Worm (Caenorhabditis elegans) whole organism, L3 larva: ENCODE results near the gene tbc-3.

Experiments used
- R02D3.7 ChIP-seq: fragments of 150-350 bp; optimal IDR thresholded peaks from 2 replicates; lab custom pipeline; 2014; ENCODE audit warnings: missing biosample characterization, missing genetic modification characterization
- ama-1 ChIP-seq: fragments of 150-350 bp; optimal IDR thresholded peaks from 2 replicates; lab custom pipeline; 2018
- ceh-82 ChIP-seq: fragments of 150-350 bp; optimal IDR thresholded peaks from 2 replicates; lab custom pipeline; 2014; ENCODE audit warnings: missing biosample characterization, missing genetic modification characterization
- elt-1 ChIP-seq: fragments of 150-350 bp; optimal IDR thresholded peaks from 2 replicates; lab custom pipeline; 2014; ENCODE audit warnings: missing biosample characterization, missing genetic modification characterization
- fkh-10 ChIP-seq: sonication (generic microtip); optimal IDR thresholded peaks from 2 replicates; lab custom pipeline; 2017; ENCODE audit warnings: missing biosample characterization, missing genetic modification reagents, missing genetic modification characterization
- mdl-1 ChIP-seq: fragments of 150-350 bp; optimal IDR thresholded peaks from 2 replicates; lab custom pipeline; 2014; ENCODE audit warnings: missing biosample characterization, missing genetic modification characterization
- nhr-23 ChIP-seq: fragments of 150-350 bp; optimal IDR thresholded peaks from 2 replicates; lab custom pipeline; 2014; ENCODE audit warnings: missing biosample characterization, missing genetic modification reagents, missing genetic modification characterization
- pha-4 ChIP-seq: fragments of 150-350 bp; optimal IDR thresholded peaks from 2 replicates; lab custom pipeline; 2014; ENCODE audit warnings: missing biosample characterization, missing genetic modification reagents, missing genetic modification characterization
- pqm-1 ChIP-seq: fragments of 150-350 bp; optimal IDR thresholded peaks from 2 replicates; lab custom pipeline; 2017; ENCODE audit warnings: missing biosample characterization, missing genetic modification characterization, inconsistent platforms
- unc-62 ChIP-seq: fragments of 150-350 bp; sonication (generic microtip); optimal IDR thresholded peaks from 4 replicates; lab custom pipeline; 2014; ENCODE audit warnings: missing biosample characterization, missing genetic modification reagents, missing genetic modification characterization
- zag-1 ChIP-seq: fragments of 150-350 bp; optimal IDR thresholded peaks from 2 replicates; lab custom pipeline; 2014; ENCODE audit warnings: missing biosample characterization, missing genetic modification characterization

DNA sequence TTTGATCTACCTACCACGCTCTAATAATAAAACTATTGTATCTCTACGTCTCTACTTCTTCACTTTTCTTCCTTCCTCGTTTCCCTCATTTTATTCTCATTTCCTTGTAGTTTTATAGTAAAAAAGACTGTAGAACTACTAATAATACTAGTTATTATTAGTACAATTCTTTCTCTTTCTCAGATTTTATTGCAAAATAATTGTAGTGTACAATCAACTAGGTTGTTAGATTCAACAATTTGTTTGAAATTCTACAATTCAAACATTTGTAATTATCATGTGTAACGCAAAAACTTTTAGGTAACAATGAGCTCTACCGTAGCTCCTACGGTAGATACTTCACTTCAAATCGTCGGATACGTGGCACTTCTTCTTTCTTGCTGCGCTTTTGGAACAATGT, 43.1 kb upstream of the tbc-3 start, which contains the start of gene K07F5.12:
- TF ChIP-seq mdl-1 (no peak), ama-1 (lab: Kevin White, UChicago) (no peak), nhr-23 (tag; lab: Kevin White, UChicago) (no peak), unc-62 (GFP tag; lab: Kevin White, UChicago) (no peak), ceh-82 (tag; lab: Kevin White, UChicago) (no peak), elt-1 (tag; lab: Kevin White, UChicago) (no peak), R02D3.7 (no peak), pqm-1 (tag; lab: Kevin White, UChicago) (no peak), fkh-10 (GFP tag; lab: Kevin White, UChicago) (no peak), pha-4 (tag; lab: Kevin White, UChicago) (no peak), zag-1 (tag; lab: Kevin White, UChicago) (no peak)
